Worm (Caenorhabditis elegans) whole organism, early embryonic: ENCODE measurements around the gene T19D12.5.

ENCODE experiments used
- aly-1 ChIP-seq: sonication (generic microtip); optimal IDR thresholded peaks from 2 replicates; lab custom pipeline; 2016; ENCODE audit warnings: missing genetic modification characterization, missing compliant biosample characterization
- ama-1 ChIP-seq: fragments of 150-350 bp; optimal IDR thresholded peaks from 2 replicates; lab custom pipeline; 2014
- ceh-13 ChIP-seq: fragments of 200-800 bp; sonication (Bioruptor generic); optimal IDR thresholded peaks from 2 replicates; lab custom pipeline; 2018; ENCODE audit warnings: mild to moderate bottlenecking, missing genetic modification characterization, missing compliant biosample characterization
- flt-1 ChIP-seq: fragments of 200-800 bp; sonication (Bioruptor generic); IDR thresholded peaks from 2 replicates; pipeline ENCODE4 v1.3.6; 2022; ENCODE audit warnings: missing genetic modification characterization, missing compliant biosample characterization
- pes-1 ChIP-seq: fragments of 200-800 bp; sonication (Bioruptor generic); IDR thresholded peaks from 2 replicates; pipeline ENCODE4 v1.3.6; 2022; ENCODE audit warnings: missing genetic modification reagents, missing genetic modification characterization, missing compliant biosample characterization
- scrt-1 ChIP-seq: fragments of 200-800 bp; sonication (Bioruptor generic); IDR thresholded peaks from 2 replicates; pipeline ENCODE4 v1.3.6; 2022; ENCODE audit warnings: missing genetic modification characterization, missing compliant biosample characterization

- TF ChIP-seq ama-1 (lab: Kevin White, UChicago): no peak
- no peak for TF ChIP-seq ceh-13 (GFP tag; lab: Kevin White, UChicago)
- TF ChIP-seq flt-1 (GFP tag; lab: Robert Waterston, UW): no peak
- no peak for TF ChIP-seq scrt-1 (GFP tag; lab: Robert Waterston, UW)
- no peak for TF ChIP-seq aly-1 (tag; lab: Kevin White, UChicago)
- no peak for TF ChIP-seq pes-1 (GFP tag; lab: Robert Waterston, UW)
These were observed 23.5 kb downstream of the T19D12.5 start for ce11 chrII:6612544-6612943.
